Worm (Caenorhabditis elegans) whole organism, early embryonic: ENCODE data around the gene B0303.4.

Source experiments
- ama-1 ChIP-seq: fragments of 150-350 bp; optimal IDR thresholded peaks from 2 replicates; lab custom pipeline; 2014
- ets-7 ChIP-seq: sonication (generic microtip); optimal IDR thresholded peaks from 2 replicates; lab custom pipeline; 2016; ENCODE audit warnings: missing genotype, missing genetic modification characterization, missing compliant biosample characterization
- scrt-1 ChIP-seq: fragments of 200-800 bp; sonication (Bioruptor generic); IDR thresholded peaks from 2 replicates; pipeline ENCODE4 v1.3.6; 2022; ENCODE audit warnings: missing genetic modification characterization, missing compliant biosample characterization

DNA sequence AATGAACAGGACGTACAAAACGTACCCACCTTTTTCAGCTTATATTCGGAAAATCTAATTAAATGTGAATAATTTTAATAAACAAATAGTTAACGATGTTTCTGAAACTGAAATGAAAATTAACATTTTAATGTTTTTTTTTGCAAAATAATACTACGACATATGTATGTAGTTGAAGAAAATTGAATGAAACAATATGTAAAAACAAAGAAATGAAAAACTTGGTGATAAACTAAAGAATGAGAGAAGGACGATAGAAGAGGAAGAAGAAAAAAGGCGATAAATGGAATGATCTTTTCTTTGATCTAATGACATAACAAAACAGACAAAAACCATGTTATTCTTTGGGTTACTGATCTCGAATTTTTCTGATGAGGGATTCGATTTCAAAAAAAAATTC is 20.7 kb downstream of the B0303.4 start, which contains the start of gene B0303.11:
- TF ChIP-seq ama-1 (lab: Kevin White, UChicago) (no peak), scrt-1 (no peak), ets-7 (no peak)
